Worm (Caenorhabditis elegans): ENCODE results near the gene F44D12.6.

F44D12.6 gene

ce11 chrIV:10007758-10008157 lies 25.4 kb upstream of the F44D12.6 start (continued):
- TF ChIP-seq R02D3.7 (tag; optimal IDR thresholded peaks at IDR 0.05) (no peak), daf-12 (tag; optimal IDR thresholded peaks at IDR 0.05) (no peak), nhr-111 (GFP tag; optimal IDR thresholded peaks at IDR 0.05) (no peak), hif-1 (tag; optimal IDR thresholded peaks at IDR 0.05) (no peak), egl-27 (tag; optimal IDR thresholded peaks at IDR 0.05) (no peak), F37D6.2 (tag; optimal IDR thresholded peaks at IDR 0.05) (no peak), daf-16 (GFP tag; optimal IDR thresholded peaks at IDR 0.05) (no peak), daf-16 (tag; optimal IDR thresholded peaks at IDR 0.05) (peak; percentile 20), dmd-8 (GFP tag; IDR thresholded peaks at IDR 0.05) (no peak), Y75B8A.6 (GFP tag; IDR thresholded peaks at IDR 0.05) (no peak), ZK337.2 (GFP tag; IDR thresholded peaks at IDR 0.05) (no peak), mes-2 (tag; optimal IDR thresholded peaks at IDR 0.05; ENCODE audit: poor library complexity, severe bottlenecking) (peak; percentile 30), nhr-10 (tag; optimal IDR thresholded peaks at IDR 0.05) (no peak), madf-5 (GFP tag; IDR thresholded peaks at IDR 0.05) (0 out of 4 replicates have a peak, but pooled peaks of 1 of the 2 experiments have one; percentile 16), ceh-28 (tag; optimal IDR thresholded peaks at IDR 0.05) (no peak), ceh-44 (GFP tag; IDR thresholded peaks at IDR 0.05) (no peak), nhr-102 (tag; optimal IDR thresholded peaks at IDR 0.05) (no peak), sdz-12 (GFP tag; optimal IDR thresholded peaks at IDR 0.05) (no peak), mxl-3 (GFP tag; optimal IDR thresholded peaks at IDR 0.05) (peak; percentile 54), duxl-1 (tag; optimal IDR thresholded peaks at IDR 0.05; ENCODE audit: poor library complexity) (no peak), nhr-48 (tag; optimal IDR thresholded peaks at IDR 0.05) (no peak), cey-2 (tag; optimal IDR thresholded peaks at IDR 0.05; ENCODE audit: borderline replicate concordance, insufficient read depth) (no peak)

- no peak for TF ChIP-seq mes-2 (tag; optimal IDR thresholded peaks at IDR 0.05; ENCODE audit: poor library complexity, severe bottlenecking)
- peak; percentile 60 for TF ChIP-seq aha-1 (tag)
These were observed 23.6 kb upstream of the F44D12.6 start, which contains the start of gene magu-4 for ce11 chrIV:10009536-10009935. TSS of gene magu-4 (plus strand) at chrIV:10009753.

ce11 chrIV:10016977-10017376 lies 16.2 kb upstream of the F44D12.6 start, which contains the start of gene ent-7:
TSS of gene ent-7 (plus strand) at chrIV:10017277.
- TF ChIP-seq dmd-6 (GFP tag; IDR thresholded peaks at IDR 0.05), result no peak
- TF ChIP-seq attf-4 (tag; optimal IDR thresholded peaks at IDR 0.05), result no peak
- no peak for TF ChIP-seq T20F7.1 (GFP tag; optimal IDR thresholded peaks at IDR 0.05)
- TF ChIP-seq saeg-2 (GFP tag; IDR thresholded peaks at IDR 0.05), result no peak
- no peak for TF ChIP-seq ceh-20 (GFP tag; IDR thresholded peaks at IDR 0.05)
- TF ChIP-seq nhr-237 (tag; optimal IDR thresholded peaks at IDR 0.05), result no peak
- TF ChIP-seq rbr-2 (tag; optimal IDR thresholded peaks at IDR 0.05), result no peak
- TF ChIP-seq tra-1 (GFP tag; IDR thresholded peaks at IDR 0.05), result no peak
- TF ChIP-seq gei-8 (GFP tag; optimal IDR thresholded peaks at IDR 0.05), result no peak
- TF ChIP-seq lin-15B (tag; optimal IDR thresholded peaks at IDR 0.05), result no peak
- no peak for TF ChIP-seq php-3 (GFP tag; IDR thresholded peaks at IDR 0.05)
- TF ChIP-seq mxl-3 (GFP tag; optimal IDR thresholded peaks at IDR 0.05), result no peak
- TF ChIP-seq zip-11 (GFP tag; IDR thresholded peaks at IDR 0.05), result no peak
- no peak for TF ChIP-seq lin-29 (GFP tag; IDR thresholded peaks at IDR 0.05)
- no peak for TF ChIP-seq F10B5.3 (tag; optimal IDR thresholded peaks at IDR 0.05)
- no peak for TF ChIP-seq nhr-28 (tag; optimal IDR thresholded peaks at IDR 0.05)
- no peak for TF ChIP-seq mep-1 (tag; optimal IDR thresholded peaks at IDR 0.05)

All from whole organism, L4 larva.